Worm (Caenorhabditis elegans) whole organism, mixed stage, embryonic: ENCODE measurements around the gene atg-13.

Experiments
- M03D4.4 ChIP-seq: sonication (generic microtip); optimal IDR thresholded peaks from 2 replicates; lab custom pipeline; 2017; ENCODE audit warnings: mild to moderate bottlenecking, missing genetic modification characterization, missing compliant biosample characterization
- bed-3 ChIP-seq: fragments of 200-800 bp; sonication (Bioruptor generic); optimal IDR thresholded peaks from 3 replicates; lab custom pipeline; 2018; ENCODE audit warnings: mild to moderate bottlenecking, missing genetic modification characterization, moderate library complexity, missing compliant biosample characterization
- blmp-1 ChIP-seq: fragments of 150-350 bp; optimal IDR thresholded peaks from 2 replicates; lab custom pipeline; 2014; ENCODE audit warnings: missing biosample characterization, missing genetic modification characterization
- ceh-39 ChIP-seq: fragments of 150-350 bp; optimal IDR thresholded peaks from 2 replicates; lab custom pipeline; 2014; ENCODE audit warnings: missing biosample characterization, missing genetic modification characterization
- ceh-43 ChIP-seq: fragments of 200-800 bp; sonication (Bioruptor generic); optimal IDR thresholded peaks from 2 replicates; lab custom pipeline; 2018; ENCODE audit warnings: mild to moderate bottlenecking, missing genetic modification characterization, moderate library complexity, missing compliant biosample characterization
- ceh-83 ChIP-seq: fragments of 200-800 bp; sonication (Bioruptor generic); optimal IDR thresholded peaks from 2 replicates; lab custom pipeline; 2018; ENCODE audit warnings: mild to moderate bottlenecking, missing genetic modification characterization, missing compliant biosample characterization
- ces-1 ChIP-seq: fragments of 150-350 bp; optimal IDR thresholded peaks from 2 replicates; lab custom pipeline; 2014; ENCODE audit warnings: missing biosample characterization, missing genetic modification reagents, missing genetic modification characterization
- cnd-1 ChIP-seq: fragments of 200-800 bp; sonication (Bioruptor generic); optimal IDR thresholded peaks from 2 replicates; lab custom pipeline; 2018; ENCODE audit warnings: mild to moderate bottlenecking, missing genetic modification characterization, missing compliant biosample characterization
- drap-1 ChIP-seq: fragments of 200-800 bp; sonication (Bioruptor generic); optimal IDR thresholded peaks from 3 replicates; lab custom pipeline; 2018; ENCODE audit warnings: mild to moderate bottlenecking, missing genetic modification characterization, missing compliant biosample characterization
- elt-1 ChIP-seq: sonication (generic microtip); optimal IDR thresholded peaks from 2 replicates; lab custom pipeline; 2017; ENCODE audit warnings: missing genetic modification characterization, mild to moderate bottlenecking, missing compliant biosample characterization, antibody characterized with exemption, moderate library complexity, borderline replicate concordance; ENCODE audit not compliant: insufficient read depth
- elt-3 ChIP-seq: fragments of 150-350 bp; optimal IDR thresholded peaks from 2 replicates; lab custom pipeline; 2014; ENCODE audit warnings: missing biosample characterization, missing genetic modification characterization
- flh-1 ChIP-seq: fragments of 200-800 bp; sonication (Bioruptor generic); optimal IDR thresholded peaks from 2 replicates; lab custom pipeline; 2018; ENCODE audit warnings: mild to moderate bottlenecking, missing genetic modification characterization, moderate library complexity, missing compliant biosample characterization
- ham-2 ChIP-seq: fragments of 200-800 bp; sonication (Bioruptor generic); optimal IDR thresholded peaks from 2 replicates; lab custom pipeline; 2018; ENCODE audit warnings: mild to moderate bottlenecking, missing genetic modification characterization, missing compliant biosample characterization
- hlh-1 ChIP-seq: fragments of 150-350 bp; optimal IDR thresholded peaks from 2 replicates; lab custom pipeline; 2014; ENCODE audit warnings: missing biosample characterization, missing genetic modification reagents, missing genetic modification characterization
- lin-13 ChIP-seq: fragments of 150-350 bp; optimal IDR thresholded peaks from 2 replicates; lab custom pipeline; 2014; ENCODE audit warnings: missing biosample characterization, missing genetic modification characterization
- lin-32 ChIP-seq: fragments of 200-800 bp; sonication (Bioruptor generic); optimal IDR thresholded peaks from 2 replicates; lab custom pipeline; 2018; ENCODE audit warnings: mild to moderate bottlenecking, missing genetic modification characterization, missing compliant biosample characterization
- lsy-2 ChIP-seq: fragments of 150-350 bp; optimal IDR thresholded peaks from 2 replicates; lab custom pipeline; 2014; ENCODE audit warnings: missing biosample characterization, missing genetic modification characterization
- mab-5 ChIP-seq: fragments of 150-350 bp; optimal IDR thresholded peaks from 2 replicates; lab custom pipeline; 2014; ENCODE audit warnings: missing biosample characterization, missing genetic modification characterization
- mep-1 ChIP-seq: fragments of 150-350 bp; optimal IDR thresholded peaks from 2 replicates; lab custom pipeline; 2017; ENCODE audit warnings: missing biosample characterization, missing genetic modification reagents, missing genetic modification characterization, inconsistent platforms
- mls-2 ChIP-seq: sonication (generic microtip); optimal IDR thresholded peaks from 2 replicates; lab custom pipeline; 2016; ENCODE audit warnings: mild to moderate bottlenecking, missing genetic modification characterization, moderate library complexity, missing compliant biosample characterization
- nhr-12 ChIP-seq: fragments of 150-350 bp; optimal IDR thresholded peaks from 2 replicates; lab custom pipeline; 2014; ENCODE audit warnings: missing biosample characterization, missing genetic modification characterization
- nhr-2 ChIP-seq: fragments of 150-350 bp; optimal IDR thresholded peaks from 2 replicates; lab custom pipeline; 2014; ENCODE audit warnings: missing biosample characterization, missing genetic modification characterization
- nhr-237 ChIP-seq: fragments of 150-350 bp; optimal IDR thresholded peaks from 2 replicates; lab custom pipeline; 2014; ENCODE audit warnings: missing biosample characterization, missing genetic modification characterization
- nhr-28 ChIP-seq: fragments of 150-350 bp; optimal IDR thresholded peaks from 2 replicates; lab custom pipeline; 2014; ENCODE audit warnings: missing biosample characterization, missing genetic modification characterization
- nhr-76 ChIP-seq: sonication (generic microtip); optimal IDR thresholded peaks from 2 replicates; lab custom pipeline; 2017; ENCODE audit warnings: missing biosample characterization, missing genetic modification characterization
- pha-4 ChIP-seq: fragments of 150-350 bp; optimal IDR thresholded peaks from 2 replicates; lab custom pipeline; 2018; ENCODE audit warnings: missing biosample characterization, missing genetic modification reagents, missing genetic modification characterization
- sem-2 ChIP-seq: fragments of 200-800 bp; sonication (Bioruptor generic); optimal IDR thresholded peaks from 2 replicates; lab custom pipeline; 2018; ENCODE audit warnings: mild to moderate bottlenecking, missing genetic modification characterization, missing compliant biosample characterization
- snpc-4 ChIP-seq: fragments of 150-350 bp; optimal IDR thresholded peaks from 2 replicates; lab custom pipeline; 2014; ENCODE audit warnings: missing biosample characterization, missing genetic modification characterization
- sptf-1 ChIP-seq: sonication (generic microtip); optimal IDR thresholded peaks from 2 replicates; lab custom pipeline; 2017; ENCODE audit warnings: mild to moderate bottlenecking, missing genetic modification characterization, moderate library complexity, missing compliant biosample characterization
- tbx-8 ChIP-seq: fragments of 200-800 bp; sonication (Bioruptor generic); optimal IDR thresholded peaks from 2 replicates; lab custom pipeline; 2018; ENCODE audit warnings: mild to moderate bottlenecking, missing genetic modification characterization, moderate library complexity, missing compliant biosample characterization
- unc-120 ChIP-seq: sonication (generic microtip); optimal IDR thresholded peaks from 2 replicates; lab custom pipeline; 2017; ENCODE audit warnings: missing genetic modification characterization, missing compliant biosample characterization; ENCODE audit not compliant: poor library complexity, severe bottlenecking
- unc-39 ChIP-seq: fragments of 150-350 bp; optimal IDR thresholded peaks from 2 replicates; lab custom pipeline; 2014; ENCODE audit warnings: missing biosample characterization, missing genetic modification characterization
- unc-62 ChIP-seq: fragments of 150-350 bp; optimal IDR thresholded peaks from 2 replicates; lab custom pipeline; 2014; ENCODE audit warnings: missing biosample characterization, missing genetic modification reagents, missing genetic modification characterization
- zip-8 ChIP-seq: fragments of 150-350 bp; optimal IDR thresholded peaks from 2 replicates; lab custom pipeline; 2014; ENCODE audit warnings: missing biosample characterization, missing genetic modification characterization
- ztf-11 ChIP-seq: fragments of 150-350 bp; optimal IDR thresholded peaks from 2 replicates; lab custom pipeline; 2014; ENCODE audit warnings: missing biosample characterization, missing genetic modification characterization

atg-13 gene

DNA sequence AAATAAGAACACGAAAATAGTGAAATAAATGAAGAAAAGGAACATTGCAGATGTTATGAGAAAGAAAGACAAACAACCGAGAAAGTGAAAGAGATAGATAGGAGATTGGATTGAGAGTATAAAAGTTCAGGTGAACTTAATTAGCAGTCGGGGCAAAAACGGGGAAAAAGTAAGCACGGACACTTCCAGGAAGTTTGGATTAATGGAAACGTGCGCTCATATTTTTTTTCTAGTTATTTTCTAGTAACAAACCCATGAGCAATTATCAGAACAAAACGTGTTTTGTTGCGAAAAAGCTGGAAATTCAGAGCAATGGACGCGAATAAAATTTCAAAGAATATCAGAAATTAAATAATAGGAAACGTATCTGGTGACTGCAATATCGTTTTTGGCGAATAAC, 36.1 kb downstream of the atg-13 start:
- TF ChIP-seq nhr-76 (no peak), flh-1 (GFP tag; lab: Kevin White, UChicago) (no peak), cnd-1 (tag; lab: Kevin White, UChicago) (no peak), sem-2 (GFP tag; lab: Kevin White, UChicago) (no peak), ham-2 (GFP tag; lab: Kevin White, UChicago) (no peak), ceh-43 (no peak), ces-1 (GFP tag; lab: Kevin White, UChicago) (no peak), snpc-4 (tag; lab: Kevin White, UChicago) (no peak)

DNA sequence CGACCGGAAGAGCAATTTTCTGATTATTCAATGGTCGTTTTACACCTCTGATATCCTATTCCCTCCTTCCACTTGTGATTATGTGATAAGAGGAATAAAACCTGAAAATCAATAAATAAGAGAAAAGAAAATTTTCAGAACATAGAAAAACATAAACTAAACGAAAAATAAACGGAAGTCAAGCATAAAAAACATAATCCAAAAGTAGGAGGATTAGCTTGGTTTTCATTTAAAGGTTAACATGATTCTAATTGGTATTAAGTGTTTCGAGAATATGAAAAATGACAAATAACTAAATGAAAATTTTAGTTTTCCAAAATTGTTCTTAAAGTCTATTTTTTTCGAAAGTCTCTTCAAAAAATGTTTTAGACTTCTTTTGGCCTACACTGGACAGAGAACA, 36.9 kb downstream of the atg-13 start, which contains the start of gene gei-8:
TSS of gene gei-8 (minus strand) at position 101 of the 400 bp plus-strand sequence.
- TF ChIP-seq hlh-1 (tag; lab: Kevin White, UChicago), result no peak
- TF ChIP-seq elt-1, result no peak
- no peak for TF ChIP-seq unc-62
- TF ChIP-seq pha-4 (tag; lab: Kevin White, UChicago), result no peak
- no peak for TF ChIP-seq mab-5 (tag; lab: Kevin White, UChicago)
- no peak for TF ChIP-seq elt-3 (tag; lab: Kevin White, UChicago)
- no peak for TF ChIP-seq nhr-28
- no peak for TF ChIP-seq zip-8 (tag; lab: Kevin White, UChicago)
- no peak for TF ChIP-seq ham-2 (GFP tag; lab: Kevin White, UChicago)
- TF ChIP-seq tbx-8 (GFP tag; lab: Kevin White, UChicago), result no peak

DNA sequence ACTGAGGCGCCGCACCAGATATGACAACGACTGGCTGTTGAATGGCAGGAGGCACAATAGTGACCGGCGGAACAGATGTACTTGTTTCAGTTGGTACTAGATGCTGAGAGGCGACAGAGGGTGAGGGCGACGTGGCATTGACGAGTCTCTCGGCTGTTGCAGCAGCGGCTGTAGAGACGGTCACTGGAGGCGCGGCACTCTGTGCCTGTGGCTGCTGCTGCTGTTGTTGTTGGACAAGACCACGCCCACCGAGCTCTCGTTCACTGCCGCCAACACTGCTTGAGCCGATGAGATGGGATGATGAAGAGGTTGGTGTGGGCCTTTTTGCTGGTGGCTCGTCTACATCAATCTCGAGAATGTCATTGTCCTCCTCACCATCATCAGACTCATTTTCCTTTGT, 40.8 kb downstream of the atg-13 start:
- no peak for TF ChIP-seq ztf-11 (tag; lab: Kevin White, UChicago)
- TF ChIP-seq mep-1 (tag; lab: Kevin White, UChicago), result no peak
- no peak for TF ChIP-seq ceh-83
- TF ChIP-seq ceh-39, result no peak
- TF ChIP-seq nhr-237, result no peak
- no peak for TF ChIP-seq lin-13
- TF ChIP-seq unc-62, result no peak
- no peak for TF ChIP-seq M03D4.4 (tag; lab: Kevin White, UChicago)
- TF ChIP-seq snpc-4 (tag; lab: Kevin White, UChicago), result no peak
- TF ChIP-seq ces-1 (GFP tag; lab: Kevin White, UChicago), result no peak

DNA sequence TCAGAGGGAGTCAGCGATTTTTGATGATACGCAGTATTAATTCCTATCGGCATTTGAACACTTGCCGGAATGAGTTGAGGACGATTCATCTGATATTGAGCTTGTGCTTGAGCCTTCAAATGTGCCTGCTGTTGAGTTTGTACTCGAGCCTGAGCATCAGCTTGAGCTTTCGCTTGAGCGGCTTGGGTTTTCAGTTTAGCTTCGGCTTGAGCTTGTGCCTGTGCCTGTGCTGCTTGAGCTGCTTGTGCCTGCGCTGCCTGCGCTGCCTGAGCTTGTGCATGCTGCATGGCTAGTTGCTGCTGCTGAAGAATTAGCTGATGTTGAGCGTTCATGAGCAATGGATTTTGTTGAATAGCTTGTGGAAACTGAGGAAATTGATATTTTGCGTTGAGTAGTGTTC, 42.1 kb downstream of the atg-13 start:
- TF ChIP-seq snpc-4 (tag; lab: Kevin White, UChicago) (no peak), sem-2 (GFP tag; lab: Kevin White, UChicago) (no peak), cnd-1 (tag; lab: Kevin White, UChicago) (no peak), M03D4.4 (tag; lab: Kevin White, UChicago) (no peak), nhr-12 (no peak), nhr-28 (no peak), nhr-2 (tag; lab: Kevin White, UChicago) (no peak), lsy-2 (tag; lab: Kevin White, UChicago) (no peak), bed-3 (GFP tag; lab: Kevin White, UChicago) (no peak), sptf-1 (tag; lab: Kevin White, UChicago) (no peak), mep-1 (tag; lab: Kevin White, UChicago) (no peak), tbx-8 (GFP tag; lab: Kevin White, UChicago) (no peak), unc-120 (tag; lab: Kevin White, UChicago) (no peak), lin-13 (no peak), elt-3 (tag; lab: Kevin White, UChicago) (no peak), ceh-39 (no peak)
- TF ChIP-seq, all 35 proteins: peak for 0

DNA sequence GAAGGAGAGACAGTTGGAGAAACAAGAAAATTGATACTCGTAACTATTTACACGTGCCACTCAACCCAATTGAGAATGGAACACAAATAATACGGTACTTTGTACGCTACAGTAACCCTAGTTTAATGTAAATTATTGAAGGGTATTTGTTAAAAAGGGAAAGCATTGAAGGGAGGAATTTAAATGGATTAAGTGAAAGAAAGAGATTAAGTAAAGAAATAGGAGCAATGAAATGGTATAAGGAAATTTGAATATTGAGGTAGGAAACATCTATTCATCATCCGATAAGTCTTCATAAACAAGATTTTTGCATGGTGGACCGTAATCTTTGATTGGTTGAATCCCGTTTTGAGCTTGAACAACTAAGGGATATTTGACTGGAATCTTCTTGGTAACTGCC, 46.6 kb downstream of the atg-13 start:
- no peak for TF ChIP-seq ham-2 (GFP tag; lab: Kevin White, UChicago)

DNA sequence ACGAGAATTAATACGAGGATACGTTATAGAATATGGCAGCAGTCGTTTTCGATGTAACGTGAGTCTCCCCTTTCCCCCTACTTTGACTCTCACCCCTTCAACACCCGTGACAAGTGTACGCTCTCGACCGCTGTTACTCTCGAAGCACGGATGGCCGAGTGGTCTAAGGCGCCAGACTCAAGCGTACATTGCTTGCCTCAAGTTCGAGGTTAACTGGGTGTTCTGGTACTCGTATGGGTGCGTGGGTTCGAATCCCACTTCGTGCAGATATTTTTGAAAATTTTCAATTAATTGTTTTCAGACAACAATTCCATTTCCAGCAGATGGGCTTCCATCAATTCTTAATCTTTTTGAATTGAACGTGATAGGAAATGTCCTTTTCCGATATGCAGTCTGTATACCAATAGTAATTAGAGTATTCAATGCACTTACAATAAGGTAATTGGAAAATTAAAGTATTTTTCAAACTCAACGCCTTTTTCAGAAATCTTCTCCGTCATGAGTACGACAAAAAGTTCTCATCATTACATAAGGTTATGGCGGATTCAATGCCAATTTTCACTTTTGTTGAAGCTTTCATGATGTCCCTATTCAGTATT, 48.4 kb downstream of the atg-13 start:
- TF ChIP-seq elt-1, result no peak
- TF ChIP-seq nhr-12, result peak; percentile 63
- TF ChIP-seq elt-3 (tag; lab: Kevin White, UChicago), result peak; percentile 26
- TF ChIP-seq M03D4.4 (tag; lab: Kevin White, UChicago), result peak; percentile 89
- TF ChIP-seq hlh-1 (tag; lab: Kevin White, UChicago), result peak; percentile 12
- TF ChIP-seq tbx-8 (GFP tag; lab: Kevin White, UChicago), result peak; percentile 55
- peak; percentile 74 for TF ChIP-seq unc-120 (tag; lab: Kevin White, UChicago)
- peak; percentile 91 for TF ChIP-seq cnd-1 (tag; lab: Kevin White, UChicago)
- peak; percentile 34 for TF ChIP-seq mep-1 (tag; lab: Kevin White, UChicago)
- TF ChIP-seq ham-2 (GFP tag; lab: Kevin White, UChicago), result peak; percentile 81
- TF ChIP-seq ces-1 (GFP tag; lab: Kevin White, UChicago), result peak; percentile 39
- no peak for TF ChIP-seq nhr-237
- peak; percentile 91 for TF ChIP-seq sem-2 (GFP tag; lab: Kevin White, UChicago)
- no peak for TF ChIP-seq blmp-1 (tag; lab: Kevin White, UChicago)
- peak; percentile 95 for TF ChIP-seq ceh-83
- peak; percentile 91 for TF ChIP-seq mls-2 (tag; lab: Kevin White, UChicago)
- no peak for TF ChIP-seq lsy-2 (tag; lab: Kevin White, UChicago)
- TF ChIP-seq lin-32 (GFP tag; lab: Kevin White, UChicago), result peak; percentile 76
- TF ChIP-seq drap-1 (GFP tag; lab: Kevin White, UChicago), result peak; percentile 85
- TF ChIP-seq sptf-1 (tag; lab: Kevin White, UChicago), result peak; percentile 88
- TF ChIP-seq pha-4 (tag; lab: Kevin White, UChicago), result peak; percentile 50
- TF ChIP-seq lin-13, result peak; percentile 51
- TF ChIP-seq unc-62, result no peak
- TF ChIP-seq ceh-43, result peak; percentile 77
- no peak for TF ChIP-seq nhr-2 (tag; lab: Kevin White, UChicago)
- peak; percentile 59 for TF ChIP-seq bed-3 (GFP tag; lab: Kevin White, UChicago)
- TF ChIP-seq flh-1 (GFP tag; lab: Kevin White, UChicago), result peak; percentile 66
- no peak for TF ChIP-seq unc-39 (tag; lab: Kevin White, UChicago)
